Fruit fly (Drosophila melanogaster) whole organism, prepupa: ENCODE data around the gene unc-119.

Experiments
- Blimp-1 ChIP-seq: fragments of 200-800 bp; sonication (Bioruptor generic); optimal IDR thresholded peaks from 3 replicates; lab custom pipeline; 2017; ENCODE audit warnings: missing biosample characterization, missing genetic modification characterization, mild to moderate bottlenecking, moderate library complexity, missing genetic modification reagents
- CG10631 ChIP-seq: fragments of 200-800 bp; sonication (Bioruptor generic); optimal IDR thresholded peaks from 2 replicates; lab custom pipeline; 2016; ENCODE audit warnings: missing biosample characterization, missing genetic modification characterization
- CG10669 ChIP-seq: fragments of 200-800 bp; sonication (Bioruptor generic); optimal IDR thresholded peaks from 3 replicates; lab custom pipeline; 2018; ENCODE audit warnings: missing biosample characterization, mild to moderate bottlenecking, missing genetic modification characterization, moderate library complexity
- CG11294 ChIP-seq: fragments of 200-800 bp; sonication (Bioruptor generic); IDR thresholded peaks from 2 replicates; pipeline ENCODE4 v1.3.6; 2022; ENCODE audit warnings: missing biosample characterization, missing genetic modification characterization
- CG11762 ChIP-seq: fragments of 200-800 bp; sonication (Bioruptor generic); optimal IDR thresholded peaks from 3 replicates; lab custom pipeline; 2016; ENCODE audit warnings: missing biosample characterization, missing genetic modification characterization; ENCODE audit not compliant: insufficient read depth
- CG11902 ChIP-seq: fragments of 200-800 bp; sonication (Bioruptor generic); optimal IDR thresholded peaks from 3 replicates; lab custom pipeline; 2016; ENCODE audit warnings: missing biosample characterization, missing genetic modification characterization
- CG15336 ChIP-seq: fragments of 200-800 bp; sonication (Bioruptor generic); IDR thresholded peaks from 2 replicates; pipeline ENCODE4 v1.3.6; 2022; ENCODE audit warnings: missing biosample characterization, missing genetic modification characterization
- CG1621 ChIP-seq: fragments of 200-800 bp; sonication (Bioruptor generic); optimal IDR thresholded peaks from 3 replicates; lab custom pipeline; 2018; ENCODE audit warnings: missing biosample characterization, mild to moderate bottlenecking, missing genetic modification characterization
- CG16779 ChIP-seq: fragments of 200-800 bp; sonication (Bioruptor generic); optimal IDR thresholded peaks from 3 replicates; lab custom pipeline; 2017; ENCODE audit warnings: missing biosample characterization, mild to moderate bottlenecking, missing genetic modification characterization
- CG3032 ChIP-seq: fragments of 200-800 bp; optimal IDR thresholded peaks from 2 replicates; lab custom pipeline; 2019; ENCODE audit warnings: missing biosample characterization, mild to moderate bottlenecking, missing genetic modification characterization, moderate library complexity
- CG31627 ChIP-seq: fragments of 200-800 bp; sonication (Bioruptor generic); optimal IDR thresholded peaks from 3 replicates; lab custom pipeline; 2016; ENCODE audit warnings: missing biosample characterization, missing genetic modification characterization
- CG32006 ChIP-seq: fragments of 200-800 bp; sonication (Bioruptor generic); optimal IDR thresholded peaks from 3 replicates; lab custom pipeline; 2017; ENCODE audit warnings: missing biosample characterization, mild to moderate bottlenecking, missing genetic modification characterization
- CG4318 ChIP-seq: fragments of 200-800 bp; sonication (Bioruptor generic); optimal IDR thresholded peaks from 3 replicates; lab custom pipeline; 2017; ENCODE audit warnings: missing biosample characterization, mild to moderate bottlenecking, missing genetic modification characterization
- CG6163 ChIP-seq: fragments of 200-800 bp; sonication (Bioruptor generic); IDR thresholded peaks from 3 replicates; pipeline ENCODE4 v1.3.6; 2022; ENCODE audit warnings: missing biosample characterization, missing genetic modification characterization
- CG6792 ChIP-seq: fragments of 200-800 bp; sonication (Bioruptor generic); optimal IDR thresholded peaks from 3 replicates; lab custom pipeline; 2016; ENCODE audit warnings: missing biosample characterization, missing genetic modification characterization
- CG6808 ChIP-seq: fragments of 200-800 bp; sonication (Bioruptor generic); optimal IDR thresholded peaks from 3 replicates; lab custom pipeline; 2017; ENCODE audit warnings: missing biosample characterization, missing genetic modification characterization, mild to moderate bottlenecking, moderate library complexity, missing genetic modification reagents
- CG6854 ChIP-seq: fragments of 200-800 bp; sonication (Bioruptor generic); optimal IDR thresholded peaks from 2 replicates; lab custom pipeline; 2017; ENCODE audit warnings: missing biosample characterization, mild to moderate bottlenecking, missing genetic modification characterization
- CG7368 ChIP-seq: fragments of 200-800 bp; sonication (Bioruptor generic); optimal IDR thresholded peaks from 3 replicates; lab custom pipeline; 2016; ENCODE audit warnings: missing biosample characterization, missing genetic modification characterization
- CG8632 ChIP-seq: fragments of 200-800 bp; sonication (Bioruptor generic); optimal IDR thresholded peaks from 3 replicates; lab custom pipeline; 2016; ENCODE audit warnings: missing biosample characterization, missing genetic modification characterization
- CG9139 ChIP-seq: fragments of 200-800 bp; sonication (Bioruptor generic); optimal IDR thresholded peaks from 3 replicates; lab custom pipeline; 2017; ENCODE audit warnings: missing biosample characterization, mild to moderate bottlenecking, missing genetic modification characterization
- Eip75B ChIP-seq: fragments of 200-800 bp; sonication (Bioruptor generic); optimal IDR thresholded peaks from 3 replicates; lab custom pipeline; 2016; ENCODE audit warnings: missing biosample characterization, missing genetic modification characterization
- Eip78C ChIP-seq: fragments of 200-800 bp; sonication (Bioruptor generic); peaks from one replicate; lab custom pipeline; 2016; ENCODE audit warnings: missing biosample characterization, missing genetic modification characterization
- Eip93F ChIP-seq: fragments of 200-800 bp; sonication (Bioruptor generic); optimal IDR thresholded peaks from 2 replicates; lab custom pipeline; 2016; ENCODE audit warnings: missing biosample characterization, mild to moderate bottlenecking, missing genetic modification characterization
- Ets21C ChIP-seq: fragments of 200-800 bp; sonication (Bioruptor generic); optimal IDR thresholded peaks from 3 replicates; lab custom pipeline; 2016; ENCODE audit warnings: missing biosample characterization, missing genetic modification characterization
- Ets96B ChIP-seq: fragments of 200-800 bp; optimal IDR thresholded peaks from 2 replicates; lab custom pipeline; 2019; ENCODE audit warnings: missing biosample characterization, mild to moderate bottlenecking, missing genetic modification characterization, moderate library complexity
- Gug ChIP-seq: fragments of 200-800 bp; sonication (Bioruptor generic); IDR thresholded peaks from 2 replicates; pipeline ENCODE4 v1.3.6; 2022; ENCODE audit warnings: missing biosample characterization, missing genetic modification characterization
- Hr39 ChIP-seq: fragments of 200-800 bp; sonication (Bioruptor generic); optimal IDR thresholded peaks from 2 replicates; lab custom pipeline; 2016; ENCODE audit warnings: missing biosample characterization, missing genetic modification characterization
- Hr4 ChIP-seq: fragments of 200-800 bp; sonication (Bioruptor generic); optimal IDR thresholded peaks from 3 replicates; lab custom pipeline; 2016; ENCODE audit warnings: missing biosample characterization, missing genetic modification characterization
- Lpt ChIP-seq: fragments of 200-800 bp; sonication (Bioruptor generic); optimal IDR thresholded peaks from 3 replicates; lab custom pipeline; 2016; ENCODE audit warnings: missing biosample characterization, missing genetic modification characterization
- Met ChIP-seq: fragments of 200-800 bp; sonication (Bioruptor generic); optimal IDR thresholded peaks from 3 replicates; lab custom pipeline; 2016; ENCODE audit warnings: missing biosample characterization, missing genetic modification characterization
- OdsH ChIP-seq: fragments of 200-800 bp; sonication (Bioruptor generic); optimal IDR thresholded peaks from 3 replicates; lab custom pipeline; 2016; ENCODE audit warnings: missing biosample characterization, missing genetic modification characterization
- Smox ChIP-seq: fragments of 200-800 bp; sonication (Bioruptor generic); optimal IDR thresholded peaks from 3 replicates; lab custom pipeline; 2016; ENCODE audit warnings: missing biosample characterization, missing genetic modification characterization
- Sox102F ChIP-seq: fragments of 200-800 bp; sonication (Bioruptor generic); optimal IDR thresholded peaks from 2 replicates; lab custom pipeline; 2016; ENCODE audit warnings: missing biosample characterization, mild to moderate bottlenecking, missing genetic modification characterization
- Sox14 ChIP-seq: fragments of 200-800 bp; sonication (Bioruptor generic); optimal IDR thresholded peaks from 3 replicates; lab custom pipeline; 2016; ENCODE audit warnings: missing biosample characterization, missing genetic modification characterization
- Sox15 ChIP-seq: fragments of 200-800 bp; sonication (Bioruptor generic); optimal IDR thresholded peaks from 3 replicates; lab custom pipeline; 2016; ENCODE audit warnings: missing biosample characterization, missing genetic modification characterization
- achi ChIP-seq: fragments of 200-800 bp; sonication (Bioruptor generic); optimal IDR thresholded peaks from 3 replicates; lab custom pipeline; 2016; ENCODE audit warnings: missing biosample characterization, missing genetic modification characterization
- acj6 ChIP-seq: fragments of 200-800 bp; sonication (Bioruptor generic); optimal IDR thresholded peaks from 3 replicates; lab custom pipeline; 2016; ENCODE audit warnings: missing biosample characterization, missing genetic modification characterization
- cyc ChIP-seq: fragments of 200-800 bp; sonication (Bioruptor generic); optimal IDR thresholded peaks from 3 replicates; lab custom pipeline; 2016; ENCODE audit warnings: missing biosample characterization, missing genetic modification characterization
- dsx ChIP-seq: fragments of 200-800 bp; optimal IDR thresholded peaks from 3 replicates; lab custom pipeline; 2019; ENCODE audit warnings: missing biosample characterization, mild to moderate bottlenecking, missing genetic modification characterization, moderate library complexity; ENCODE audit not compliant: poor library complexity, severe bottlenecking
- eg ChIP-seq: fragments of 200-800 bp; sonication (Bioruptor generic); IDR thresholded peaks from 3 replicates; pipeline ENCODE4 v1.3.6; 2022; ENCODE audit warnings: missing biosample characterization, missing genetic modification characterization
- esn ChIP-seq: fragments of 200-800 bp; sonication (Bioruptor generic); optimal IDR thresholded peaks from 2 replicates; lab custom pipeline; 2016; ENCODE audit warnings: missing biosample characterization, mild to moderate bottlenecking, missing genetic modification characterization, moderate library complexity
- fd59A ChIP-seq: fragments of 200-800 bp; sonication (Bioruptor generic); optimal IDR thresholded peaks from 2 replicates; lab custom pipeline; 2017; ENCODE audit warnings: missing biosample characterization, mild to moderate bottlenecking, missing genetic modification characterization, missing genetic modification reagents
- fd85E ChIP-seq: fragments of 200-800 bp; sonication (Bioruptor generic); optimal IDR thresholded peaks from 3 replicates; lab custom pipeline; 2016; ENCODE audit warnings: missing biosample characterization, missing genetic modification characterization
- fkh ChIP-seq: fragments of 200-800 bp; sonication (Bioruptor generic); optimal IDR thresholded peaks from 3 replicates; lab custom pipeline; 2017; ENCODE audit warnings: missing biosample characterization, mild to moderate bottlenecking, missing genetic modification characterization, moderate library complexity
- lz ChIP-seq: fragments of 200-800 bp; sonication (Bioruptor generic); optimal IDR thresholded peaks from 3 replicates; lab custom pipeline; 2016; ENCODE audit warnings: missing biosample characterization, missing genetic modification characterization
- net ChIP-seq: fragments of 200-800 bp; sonication (Bioruptor generic); optimal IDR thresholded peaks from 3 replicates; lab custom pipeline; 2016; ENCODE audit warnings: missing biosample characterization, missing genetic modification characterization
- pdm3 ChIP-seq: fragments of 200-800 bp; sonication (Bioruptor generic); optimal IDR thresholded peaks from 3 replicates; lab custom pipeline; 2016; ENCODE audit warnings: missing biosample characterization, missing genetic modification characterization
- spab ChIP-seq: fragments of 200-800 bp; sonication (Bioruptor generic); optimal IDR thresholded peaks from 2 replicates; lab custom pipeline; 2017; ENCODE audit warnings: missing biosample characterization, mild to moderate bottlenecking, missing genetic modification characterization, missing genetic modification reagents
- svp ChIP-seq: fragments of 200-800 bp; sonication (Bioruptor generic); peaks from one replicate; lab custom pipeline; 2016; ENCODE audit warnings: missing biosample characterization, missing genetic modification characterization
- topi ChIP-seq: fragments of 200-800 bp; sonication (Bioruptor generic); optimal IDR thresholded peaks from 3 replicates; lab custom pipeline; 2016; ENCODE audit warnings: missing biosample characterization, missing genetic modification characterization
- vri ChIP-seq: fragments of 200-800 bp; sonication (Bioruptor generic); optimal IDR thresholded peaks from 3 replicates; lab custom pipeline; 2016; ENCODE audit warnings: missing biosample characterization, mild to moderate bottlenecking, missing genetic modification characterization

Gene unc-119

dm6 chrX:7241985-7242627 is 49.0 kb downstream of the unc-119 start:
- TF ChIP-seq CG11294 (GFP tag; lab: Robert Waterston, UW) (no peak; the same call in 1 of the 2 replicates), topi (peak; percentile 77), Ets21C (peak; percentile 16), Blimp-1 (GFP tag; lab: Kevin White, UChicago) (peak; percentile 43), cyc (GFP tag; lab: Kevin White, UChicago) (peak; percentile 86), OdsH (GFP tag; lab: Kevin White, UChicago) (peak; percentile 82), CG6792 (GFP tag; lab: Kevin White, UChicago) (peak; percentile 76), acj6 (peak; percentile 72), CG6163 (GFP tag; lab: Robert Waterston, UW) (peak; percentile 92), Sox102F (GFP tag; lab: Kevin White, UChicago) (peak; percentile 49), Sox15 (GFP tag; lab: Kevin White, UChicago) (peak; percentile 61), Lpt (GFP tag; lab: Kevin White, UChicago) (peak; percentile 24), Eip78C (peak; percentile 86), spab (GFP tag; lab: Kevin White, UChicago) (peak; percentile 48), Eip93F (GFP tag; lab: Kevin White, UChicago) (no peak), CG3032 (tag; lab: Kevin White, UChicago) (peak; percentile 57), lz (GFP tag; lab: Kevin White, UChicago) (peak; percentile 82), CG4318 (peak; percentile 34), Smox (peak; percentile 54), CG9139 (GFP tag; lab: Kevin White, UChicago) (peak; percentile 72), CG31627 (GFP tag; lab: Kevin White, UChicago) (peak; percentile 80), Hr39 (GFP tag; lab: Kevin White, UChicago) (peak; percentile 80), CG11902 (GFP tag; lab: Kevin White, UChicago) (peak; percentile 71), net (peak; percentile 77), CG1621 (peak; percentile 57), CG10631 (GFP tag; lab: Kevin White, UChicago) (peak; percentile 44), Gug (GFP tag; lab: Robert Waterston, UW) (peak; percentile 44), esn (peak; percentile 77), Hr4 (GFP tag; lab: Kevin White, UChicago) (peak; percentile 20), eg (GFP tag; lab: Robert Waterston, UW) (peak; percentile 74), achi (peak; percentile 71), CG16779 (peak; percentile 41), CG32006 (peak; percentile 61), CG10669 (peak; percentile 68), svp (GFP tag; lab: Kevin White, UChicago) (no peak), CG6854 (GFP tag; lab: Kevin White, UChicago) (peak; percentile 69), vri (peak; percentile 44), fd59A (GFP tag; lab: Kevin White, UChicago) (peak; percentile 53), CG7368 (GFP tag; lab: Kevin White, UChicago) (peak; percentile 76), fd85E (GFP tag; lab: Kevin White, UChicago) (no peak), CG6808 (GFP tag; lab: Kevin White, UChicago) (peak; percentile 60), CG11762 (GFP tag; lab: Kevin White, UChicago) (peak; percentile 62), Ets96B (tag; lab: Kevin White, UChicago) (peak; percentile 40), Met (GFP tag; lab: Kevin White, UChicago) (peak; percentile 76), Sox14 (GFP tag; lab: Kevin White, UChicago) (peak; percentile 38), fkh (peak; percentile 49), dsx (GFP tag; lab: Kevin White, UChicago) (no peak), pdm3 (GFP tag; lab: Kevin White, UChicago) (peak; percentile 82), CG8632 (peak; percentile 56), Eip75B (peak; percentile 61), CG15336 (no peak)
